Worm (Caenorhabditis elegans): ENCODE measurements around the gene F47C12.8.

F47C12.8 gene

ce11 chrIV:4028177-4028576, 29.8 kb upstream of the F47C12.8 start:
- TF ChIP-seq ztf-23 (GFP tag; IDR thresholded peaks at IDR 0.05) (no peak), tab-1 (GFP tag; IDR thresholded peaks at IDR 0.05) (no peak), T22C8.4 (GFP tag; IDR thresholded peaks at IDR 0.05) (no peak), klf-2 (GFP tag; conservative IDR thresholded peaks at IDR 0.05) (0 out of 2 replicates have a peak, but pooled peaks have one; percentile 45), flt-1 (GFP tag; IDR thresholded peaks at IDR 0.05) (peak; percentile 61; the same call in 1 of the 2 replicates)

DNA sequence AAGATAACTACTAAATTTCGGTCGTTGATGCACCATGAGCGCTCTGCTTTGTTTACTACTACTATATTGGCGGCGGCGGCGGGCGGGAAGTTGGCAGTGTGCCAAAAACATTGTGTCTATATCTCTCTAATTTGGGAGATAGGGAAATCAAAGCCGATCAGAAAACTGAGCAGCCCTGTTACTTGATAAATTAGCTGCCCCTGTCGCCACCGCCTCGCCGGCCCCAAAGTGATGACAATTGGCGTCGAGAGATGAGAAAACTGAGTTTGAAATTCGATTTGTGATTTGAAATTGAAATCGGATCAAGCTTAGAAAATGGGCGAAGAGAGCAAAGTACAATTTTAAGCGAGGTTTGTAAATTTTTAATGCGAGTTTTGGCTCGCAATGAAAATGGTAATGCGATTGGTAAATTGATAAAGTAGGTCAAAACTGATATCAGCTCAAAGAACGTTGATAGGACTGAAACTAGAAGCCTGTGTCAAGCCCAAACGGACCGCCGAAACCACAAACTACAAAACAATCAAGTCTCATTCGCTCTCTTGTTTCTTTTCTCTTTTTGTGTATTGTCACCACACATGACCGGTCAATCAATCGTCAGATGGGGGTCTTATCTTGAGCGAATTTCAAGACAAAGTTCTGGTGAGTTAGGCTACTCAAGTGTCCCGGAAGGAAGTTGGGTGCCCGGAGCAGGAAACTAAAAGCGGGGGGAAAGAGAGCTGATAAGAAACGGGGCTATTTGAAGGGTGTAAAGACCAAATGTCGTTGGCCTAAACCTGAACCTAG, 28.9 kb upstream of the F47C12.8 start:
- TF ChIP-seq ztf-29 (GFP tag; IDR thresholded peaks at IDR 0.05) (no peak), ref-1 (GFP tag; conservative IDR thresholded peaks at IDR 0.05) (no peak), klf-2 (GFP tag; conservative IDR thresholded peaks at IDR 0.05) (no peak), T22C8.4 (GFP tag; IDR thresholded peaks at IDR 0.05) (no peak), med-1 (GFP tag; optimal IDR thresholded peaks at IDR 0.05; ENCODE audit: insufficient read depth) (no peak), tab-1 (GFP tag; IDR thresholded peaks at IDR 0.05) (no peak), ztf-23 (GFP tag; IDR thresholded peaks at IDR 0.05) (no peak), flt-1 (GFP tag; IDR thresholded peaks at IDR 0.05) (no peak), cog-1 (tag; optimal IDR thresholded peaks at IDR 0.05) (no peak)

DNA sequence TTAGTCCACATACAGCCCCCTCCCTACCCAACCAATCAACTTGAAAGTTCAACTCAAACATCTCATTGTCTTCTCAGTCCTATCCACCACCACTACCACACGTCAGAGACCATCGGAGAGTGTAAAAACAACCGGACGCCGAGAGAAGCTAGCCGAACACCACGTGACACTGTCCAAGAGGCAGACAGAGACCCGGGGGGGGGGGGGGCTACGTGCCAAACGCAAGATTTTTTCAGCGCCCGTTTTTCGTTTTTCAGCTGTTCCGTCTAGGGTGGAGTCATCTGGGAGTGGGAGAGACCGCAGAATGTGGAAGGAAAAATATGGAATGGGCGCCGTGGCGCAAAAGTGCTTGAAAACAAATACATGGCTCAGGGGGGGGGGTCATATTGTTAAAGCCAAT, 27.5 kb upstream of the F47C12.8 start:
- TF ChIP-seq flt-1 (GFP tag; IDR thresholded peaks at IDR 0.05) (no peak), ztf-23 (GFP tag; IDR thresholded peaks at IDR 0.05) (no peak), cog-1 (tag; optimal IDR thresholded peaks at IDR 0.05) (no peak), tab-1 (GFP tag; IDR thresholded peaks at IDR 0.05) (no peak), ztf-29 (GFP tag; IDR thresholded peaks at IDR 0.05) (no peak), klf-2 (GFP tag; conservative IDR thresholded peaks at IDR 0.05) (no peak), T22C8.4 (GFP tag; IDR thresholded peaks at IDR 0.05) (no peak), med-1 (GFP tag; optimal IDR thresholded peaks at IDR 0.05; ENCODE audit: insufficient read depth) (no peak), ref-1 (GFP tag; conservative IDR thresholded peaks at IDR 0.05) (no peak)

DNA sequence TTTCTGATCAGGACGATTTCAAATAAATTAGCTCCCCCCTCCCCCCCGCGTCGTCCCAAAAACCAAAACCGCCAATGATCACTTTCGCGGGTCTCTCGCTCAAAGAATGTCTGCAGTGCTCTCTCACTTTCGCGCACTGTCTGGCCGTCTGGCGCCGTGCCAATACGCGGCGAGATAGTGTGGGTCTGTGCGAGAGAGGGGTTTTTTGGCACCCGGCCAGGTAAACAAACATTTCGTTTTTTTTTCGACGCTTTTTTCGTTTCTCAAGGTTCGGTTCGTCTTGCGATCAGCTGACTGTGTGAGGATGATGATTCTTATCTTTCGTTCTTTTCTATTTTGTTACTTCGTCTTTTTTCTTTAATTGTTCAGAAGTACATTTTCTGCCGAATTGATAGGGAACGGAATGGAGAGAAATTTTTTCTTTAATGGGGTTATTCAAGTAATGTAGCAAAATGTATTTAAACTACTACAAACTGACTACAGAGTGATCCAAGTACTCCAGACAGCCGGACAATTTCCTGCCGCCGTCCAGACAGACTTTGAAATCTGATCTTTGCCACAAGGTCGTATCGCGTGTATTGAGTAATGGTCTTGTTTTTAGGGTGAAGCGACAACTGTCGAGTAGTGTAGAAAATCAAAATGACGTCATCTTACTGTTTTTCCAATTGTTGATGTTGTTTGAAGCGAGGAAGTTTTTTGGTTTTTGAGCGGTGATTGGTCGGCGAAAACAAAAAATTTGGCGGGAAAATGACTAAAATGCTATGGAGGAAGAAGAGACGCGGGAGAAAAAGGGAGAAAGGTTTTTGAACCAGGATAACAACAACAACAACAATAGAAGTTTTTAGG, 26.0 kb upstream of the F47C12.8 start:
- TF ChIP-seq ztf-29 (GFP tag; IDR thresholded peaks at IDR 0.05) (no peak), flt-1 (GFP tag; IDR thresholded peaks at IDR 0.05) (no peak), med-1 (GFP tag; optimal IDR thresholded peaks at IDR 0.05; ENCODE audit: insufficient read depth) (no peak), cog-1 (tag; optimal IDR thresholded peaks at IDR 0.05) (no peak), ztf-23 (GFP tag; IDR thresholded peaks at IDR 0.05) (no peak), T22C8.4 (GFP tag; IDR thresholded peaks at IDR 0.05) (no peak), tab-1 (GFP tag; IDR thresholded peaks at IDR 0.05) (no peak), ref-1 (GFP tag; conservative IDR thresholded peaks at IDR 0.05) (no peak)

DNA sequence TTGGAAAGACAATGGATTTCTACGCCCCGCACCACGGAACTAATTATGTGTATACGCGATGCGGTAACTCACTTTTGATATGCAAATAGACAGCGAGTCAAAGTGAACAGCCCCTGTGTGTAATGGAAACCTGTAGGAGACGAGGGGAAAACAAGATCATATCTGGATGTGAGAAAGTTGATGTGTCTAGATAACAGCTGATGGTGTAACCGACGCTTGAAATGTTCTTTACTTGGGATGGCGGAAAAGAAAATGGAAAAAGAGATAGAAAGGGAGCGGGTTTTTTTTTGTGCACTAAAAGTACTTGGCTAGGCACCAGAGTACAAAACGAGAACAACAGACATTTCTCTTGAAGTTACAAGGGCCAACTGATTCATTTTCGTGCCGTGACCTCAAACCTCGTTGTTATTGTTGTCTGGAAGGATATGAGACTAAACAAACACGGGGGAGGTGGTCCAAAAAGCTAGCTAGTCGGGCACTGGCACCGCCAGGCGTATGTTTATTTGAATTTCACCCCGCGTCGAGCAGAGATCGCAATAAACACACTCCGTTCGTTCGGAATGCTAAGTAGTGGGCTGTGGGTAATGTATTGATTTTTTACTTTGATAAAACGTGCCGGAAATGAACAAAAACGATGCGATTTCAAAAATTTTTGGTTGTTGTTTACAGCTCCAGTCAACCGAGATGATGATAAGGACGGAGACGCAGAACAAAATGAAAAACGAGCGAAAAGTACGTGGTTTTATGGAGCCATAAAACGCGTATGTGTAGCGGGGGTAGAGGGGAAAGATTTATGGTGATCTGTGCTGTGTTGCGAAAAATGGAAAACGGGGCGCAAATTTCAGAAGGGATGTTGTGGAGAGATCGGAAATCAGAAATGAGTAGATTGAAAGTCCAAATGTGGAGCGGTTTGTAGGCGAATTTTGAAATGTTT, 23.7 kb upstream of the F47C12.8 start:
- TF ChIP-seq ref-1 (GFP tag; conservative IDR thresholded peaks at IDR 0.05) (no peak), med-1 (GFP tag; optimal IDR thresholded peaks at IDR 0.05; ENCODE audit: insufficient read depth) (no peak), T22C8.4 (GFP tag; IDR thresholded peaks at IDR 0.05) (no peak), klf-2 (GFP tag; conservative IDR thresholded peaks at IDR 0.05) (no peak), flt-1 (GFP tag; IDR thresholded peaks at IDR 0.05) (no peak)

- TF ChIP-seq flt-1 (GFP tag; IDR thresholded peaks at IDR 0.05) (peak; percentile 52; the same call in 1 of the 2 replicates), cog-1 (tag; optimal IDR thresholded peaks at IDR 0.05) (no peak)
Observed at ce11 chrIV:4019836-4020235, 21.4 kb upstream of the F47C12.8 start.

ce11 chrIV:4018692-4019387, 20.4 kb upstream of the F47C12.8 start:
- TF ChIP-seq ztf-23 (GFP tag; IDR thresholded peaks at IDR 0.05) (no peak), klf-2 (GFP tag; conservative IDR thresholded peaks at IDR 0.05) (no peak), ztf-29 (GFP tag; IDR thresholded peaks at IDR 0.05) (no peak), T22C8.4 (GFP tag; IDR thresholded peaks at IDR 0.05) (no peak)

DNA sequence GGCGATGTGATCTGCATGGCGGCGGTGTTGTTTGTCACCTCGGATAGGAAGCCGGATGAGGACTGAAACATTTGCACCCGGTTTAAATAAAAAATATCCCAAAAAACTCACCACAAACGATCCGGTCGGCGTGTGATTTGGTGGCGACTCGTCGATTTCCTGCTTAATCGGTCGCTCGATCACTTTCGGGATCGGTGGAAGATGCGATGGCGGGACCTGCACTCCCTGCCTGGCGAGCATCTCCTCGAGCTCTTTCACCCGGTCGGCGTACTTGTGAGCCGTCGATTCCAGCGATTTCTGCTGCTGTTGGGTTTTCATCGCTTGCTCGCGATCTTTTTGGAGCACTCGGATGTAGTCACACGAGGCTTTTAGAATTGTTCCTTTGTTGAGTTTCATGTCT, 18.3 kb upstream of the F47C12.8 start:
- no peak for TF ChIP-seq ztf-23 (GFP tag; IDR thresholded peaks at IDR 0.05)
- TF ChIP-seq cog-1 (tag; optimal IDR thresholded peaks at IDR 0.05) = no peak
- no peak for TF ChIP-seq med-1 (GFP tag; optimal IDR thresholded peaks at IDR 0.05; ENCODE audit: insufficient read depth)
- TF ChIP-seq ztf-29 (GFP tag; IDR thresholded peaks at IDR 0.05) = no peak
- TF ChIP-seq flt-1 (GFP tag; IDR thresholded peaks at IDR 0.05) = no peak
- TF ChIP-seq tab-1 (GFP tag; IDR thresholded peaks at IDR 0.05) = no peak

- TF ChIP-seq ztf-23 (GFP tag; IDR thresholded peaks at IDR 0.05) = no peak
- no peak for TF ChIP-seq flt-1 (GFP tag; IDR thresholded peaks at IDR 0.05)
- TF ChIP-seq ref-1 (GFP tag; conservative IDR thresholded peaks at IDR 0.05) = no peak
- TF ChIP-seq tab-1 (GFP tag; IDR thresholded peaks at IDR 0.05) = no peak
- TF ChIP-seq cog-1 (tag; optimal IDR thresholded peaks at IDR 0.05) = no peak
- no peak for TF ChIP-seq T22C8.4 (GFP tag; IDR thresholded peaks at IDR 0.05)
- no peak for TF ChIP-seq klf-2 (GFP tag; conservative IDR thresholded peaks at IDR 0.05)
- TF ChIP-seq med-1 (GFP tag; optimal IDR thresholded peaks at IDR 0.05; ENCODE audit: insufficient read depth) = no peak
- TF ChIP-seq ztf-29 (GFP tag; IDR thresholded peaks at IDR 0.05) = no peak
Observed at ce11 chrIV:4015660-4016059, 17.2 kb upstream of the F47C12.8 start.
